Fruit fly (Drosophila melanogaster) whole organism: ENCODE results near the gene Josd.
A peak's percentile ranks its signal among the peaks of the same experiment; 100 is the strongest.

Experiments
- CG8478 ChIP-seq: fragments of >200 bp; optimal IDR thresholded peaks from 2 replicates; lab custom pipeline; 2018; ENCODE audit warnings: inconsistent platforms
- Dll ChIP-seq: fragments of >200 bp; optimal IDR thresholded peaks from 2 replicates; lab custom pipeline; 2017
- EcR ChIP-seq, 2 experiments: fragments of >200 bp; optimal IDR thresholded peaks; 2 replicates each; lab custom pipeline; 2017; ENCODE audit warnings: missing biosample characterization in 2 of 2, missing genetic modification characterization in 2 of 2, missing genetic modification reagents in 2 of 2
- pan ChIP-seq: fragments of >200 bp; optimal IDR thresholded peaks from 2 replicates; lab custom pipeline; 2017
- psq ChIP-seq: fragments of >200 bp; optimal IDR thresholded peaks from 2 replicates; lab custom pipeline; 2017
- usp ChIP-seq: fragments of >200 bp; optimal IDR thresholded peaks from 2 replicates; lab custom pipeline; 2017; ENCODE audit warnings: missing biosample characterization, missing genetic modification characterization, mixed read lengths

Josd gene

dm6 chrX:6260900-6261299 lies at the start of gene Josd:
TSS of gene Josd (plus strand) at chrX:6261169.
- TF ChIP-seq pan (lab: Kevin White, UChicago) (no peak), usp (GFP tag; lab: Kevin White, UChicago) (no peak), EcR (GFP tag; optimal IDR thresholded peaks at IDR 0.05; lab: Kevin White, UChicago) (no peak), CG8478 (no peak), Dll (lab: Kevin White, UChicago) (no peak)

DNA sequence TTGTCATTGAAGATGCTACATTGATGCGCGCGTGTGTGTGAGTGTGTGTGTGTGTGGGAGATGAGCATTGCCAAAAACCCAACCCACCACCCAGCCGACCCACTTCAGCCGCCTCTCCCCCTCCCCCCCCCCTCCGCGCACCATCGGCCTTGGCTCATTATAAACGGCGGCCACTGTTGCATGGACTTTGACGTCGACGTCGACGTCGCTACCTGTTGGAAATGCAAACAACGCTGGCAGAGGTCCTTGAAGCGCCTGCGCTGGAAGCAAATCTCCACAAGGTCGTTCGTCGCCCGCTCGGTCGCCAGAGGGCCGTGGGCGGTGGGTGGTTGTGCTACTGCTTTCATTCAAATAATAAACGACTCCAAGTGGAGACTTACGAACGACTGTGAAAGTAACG lies 44.3 kb upstream of the Josd start:
- TF ChIP-seq CG8478 (no peak), EcR (GFP tag; optimal IDR thresholded peaks at IDR 0.05; lab: Kevin White, UChicago) (no peak), Dll (lab: Kevin White, UChicago) (no peak), usp (GFP tag; lab: Kevin White, UChicago) (no peak), psq (no peak), pan (lab: Kevin White, UChicago) (no peak)

- TF ChIP-seq usp (GFP tag; lab: Kevin White, UChicago) (no peak), EcR (GFP tag; optimal IDR thresholded peaks at IDR 0.05; lab: Kevin White, UChicago) (no peak), pan (lab: Kevin White, UChicago) (no peak), Dll (lab: Kevin White, UChicago) (no peak), CG8478 (no peak), psq (no peak)
Measured at dm6 chrX:6219227-6219626, 41.7 kb upstream of the Josd start, which contains the start of gene Btnd. TSS of gene Btnd (minus strand) at chrX:6219327.

DNA sequence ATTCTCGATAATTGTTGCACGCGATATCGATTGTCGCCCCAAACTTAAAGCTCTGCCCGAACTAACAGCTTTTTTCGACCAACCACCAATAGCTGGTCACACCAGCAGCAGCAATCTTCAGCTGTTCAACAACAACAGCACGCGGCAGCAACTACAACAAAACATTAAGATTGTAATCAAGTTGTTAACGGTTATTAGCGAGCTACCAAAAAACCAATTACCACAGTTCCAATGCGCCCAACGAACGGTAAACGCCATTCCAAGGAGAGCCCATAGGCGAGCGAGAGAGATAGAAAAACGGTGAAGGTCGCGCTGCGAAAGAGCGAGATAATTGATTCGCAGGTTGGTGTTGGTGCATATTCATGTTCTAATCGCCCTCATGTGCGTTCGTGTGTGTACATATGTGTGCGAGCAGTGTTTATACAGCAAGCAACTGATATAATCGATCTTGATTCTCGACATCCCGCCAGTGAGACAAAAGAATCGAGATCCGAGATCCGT lies 41.1 kb upstream of the Josd start, which contains the start of gene Efr:
TSS of gene Efr (plus strand) at position 113 of the 501 bp plus-strand sequence.
- TF ChIP-seq EcR (GFP tag; optimal IDR thresholded peaks at IDR 0.05; lab: Kevin White, UChicago) (no peak), pan (lab: Kevin White, UChicago) (no peak), Dll (lab: Kevin White, UChicago) (no peak), usp (GFP tag; lab: Kevin White, UChicago) (no peak), psq (no peak)

dm6 chrX:6224225-6225190 lies 36.5 kb upstream of the Josd start, which contains the start of gene sqh:
TSS of gene sqh (minus strand) at chrX:6225140.
- TF ChIP-seq usp (GFP tag; lab: Kevin White, UChicago) (no peak), CG8478 (no peak), EcR (GFP tag; optimal IDR thresholded peaks at IDR 0.05; lab: Kevin White, UChicago) (no peak), pan (lab: Kevin White, UChicago) (peak; percentile 22), psq (no peak), Dll (lab: Kevin White, UChicago) (no peak)

DNA sequence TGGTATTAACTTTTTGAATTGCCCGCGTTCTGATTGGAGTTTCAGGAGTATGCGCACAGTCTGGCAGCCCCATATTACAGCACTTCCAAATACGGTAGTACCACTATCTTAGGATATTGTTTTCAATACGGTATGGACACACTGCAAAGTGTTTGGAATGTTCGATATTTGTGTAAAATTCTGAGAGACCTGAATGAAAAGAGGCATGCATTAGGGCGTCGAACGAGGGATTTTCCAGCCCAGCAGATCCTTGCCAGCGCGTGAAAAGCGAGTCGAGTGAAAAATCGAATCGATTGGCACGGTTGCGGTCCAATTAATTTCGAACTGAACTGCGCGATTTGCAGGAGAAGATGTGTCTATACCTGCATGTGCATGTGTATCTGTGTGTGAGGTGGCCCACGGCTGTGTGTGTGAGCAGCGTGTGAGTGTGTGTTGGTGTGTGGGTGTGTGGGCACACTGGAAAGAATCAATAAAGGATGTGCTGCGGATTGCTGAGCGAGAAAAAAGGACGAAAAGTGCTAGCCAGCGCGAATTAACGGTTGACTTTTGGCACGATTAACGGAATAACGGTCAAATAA lies 35.4 kb upstream of the Josd start, which contains the start of gene dtn:
TSS of gene dtn (plus strand) at position 176 of the 578 bp plus-strand sequence.
- TF ChIP-seq Dll (lab: Kevin White, UChicago) (no peak), psq (no peak), CG8478 (no peak), EcR (GFP tag; optimal IDR thresholded peaks at IDR 0.05; lab: Kevin White, UChicago) (no peak), usp (GFP tag; lab: Kevin White, UChicago) (no peak), pan (lab: Kevin White, UChicago) (no peak)

- no peak for TF ChIP-seq EcR (GFP tag; optimal IDR thresholded peaks at IDR 0.05; lab: Kevin White, UChicago)
- no peak for TF ChIP-seq Dll (lab: Kevin White, UChicago)
- no peak for TF ChIP-seq pan (lab: Kevin White, UChicago)
- TF ChIP-seq CG8478, result no peak
- no peak for TF ChIP-seq usp (GFP tag; lab: Kevin White, UChicago)
- no peak for TF ChIP-seq psq
Measured at dm6 chrX:6231764-6232163, 29.2 kb upstream of the Josd start.

dm6 chrX:6237015-6237414 lies 24.0 kb upstream of the Josd start, which contains the start of gene CG14445:
TSS of gene CG14445 (plus strand) at chrX:6237315.
- TF ChIP-seq Dll (lab: Kevin White, UChicago) (no peak), CG8478 (no peak), EcR (GFP tag; optimal IDR thresholded peaks at IDR 0.05; lab: Kevin White, UChicago) (no peak), usp (GFP tag; lab: Kevin White, UChicago) (no peak), psq (no peak), pan (lab: Kevin White, UChicago) (no peak)

- TF ChIP-seq CG8478 (no peak), pan (lab: Kevin White, UChicago) (no peak), psq (no peak), Dll (lab: Kevin White, UChicago) (no peak), usp (GFP tag; lab: Kevin White, UChicago) (no peak), EcR (GFP tag; optimal IDR thresholded peaks at IDR 0.05; lab: Kevin White, UChicago) (no peak)
Measured at dm6 chrX:6252897-6253540, 8.0 kb upstream of the Josd start.

DNA sequence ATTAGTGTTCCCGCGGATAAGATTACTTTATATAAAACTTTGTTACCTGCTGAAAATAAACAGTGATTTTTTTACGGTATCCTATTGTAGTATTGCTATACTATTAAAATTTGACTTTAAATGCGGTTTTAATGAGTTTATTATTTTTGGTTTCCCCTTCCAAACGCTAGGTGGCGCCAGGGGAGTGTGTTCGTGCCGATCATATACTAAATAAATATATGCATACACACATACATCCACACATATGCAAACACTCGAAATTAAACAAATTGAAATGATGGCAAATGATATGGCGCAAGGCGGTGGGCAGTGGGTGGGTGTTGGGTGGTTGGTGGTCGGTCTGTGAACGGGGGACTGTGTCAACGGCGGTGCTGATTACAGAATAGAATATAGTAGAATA lies 7.3 kb upstream of the Josd start:
- no peak for TF ChIP-seq Dll (lab: Kevin White, UChicago)
- TF ChIP-seq EcR (GFP tag; optimal IDR thresholded peaks at IDR 0.05; lab: Kevin White, UChicago), result no peak
- no peak for TF ChIP-seq pan (lab: Kevin White, UChicago)
- TF ChIP-seq psq, result no peak
- no peak for TF ChIP-seq usp (GFP tag; lab: Kevin White, UChicago)
